Worm (Caenorhabditis elegans) whole organism, late embryonic: Measurements from ENCODE around the gene K09C6.8.
"Not testable (repeated sequence)": the region's sequence is repeated elsewhere in the genome, so short reads cannot be mapped to it uniquely, and the experiment has no call there.

Experiments used
- C38D4.7 ChIP-seq: fragments of 200-800 bp; sonication (Bioruptor generic); optimal IDR thresholded peaks from 2 replicates; lab custom pipeline; 2018; ENCODE audit warnings: mild to moderate bottlenecking, missing genetic modification characterization, moderate library complexity, missing compliant biosample characterization
- ama-1 ChIP-seq: fragments of 150-350 bp; optimal IDR thresholded peaks from 2 replicates; lab custom pipeline; 2014
- ceh-18 ChIP-seq: sonication (generic microtip); optimal IDR thresholded peaks from 2 replicates; lab custom pipeline; 2016; ENCODE audit warnings: missing genetic modification characterization, missing compliant biosample characterization
- che-1 ChIP-seq: sonication (generic microtip); optimal IDR thresholded peaks from 2 replicates; lab custom pipeline; 2016; ENCODE audit warnings: mild to moderate bottlenecking, missing genetic modification characterization, missing compliant biosample characterization
- dmd-4 ChIP-seq: sonication (generic microtip); optimal IDR thresholded peaks from 2 replicates; lab custom pipeline; 2016; ENCODE audit warnings: borderline replicate concordance, missing genetic modification characterization, missing compliant biosample characterization
- eyg-1 ChIP-seq: sonication (generic microtip); optimal IDR thresholded peaks from 2 replicates; lab custom pipeline; 2016; ENCODE audit warnings: missing genotype, missing genetic modification characterization, missing compliant biosample characterization
- lin-11 ChIP-seq: fragments of 200-800 bp; sonication (Bioruptor generic); optimal IDR thresholded peaks from 2 replicates; lab custom pipeline; 2018; ENCODE audit warnings: mild to moderate bottlenecking, missing genetic modification characterization, missing compliant biosample characterization
- pax-1 ChIP-seq: fragments of 150-350 bp; optimal IDR thresholded peaks from 2 replicates; lab custom pipeline; 2014; ENCODE audit warnings: missing biosample characterization, missing genetic modification characterization
- ref-2 ChIP-seq: sonication (generic microtip); optimal IDR thresholded peaks from 2 replicates; lab custom pipeline; 2016; ENCODE audit warnings: missing genetic modification characterization, missing compliant biosample characterization
- rnt-1 ChIP-seq: sonication (generic microtip); optimal IDR thresholded peaks from 2 replicates; lab custom pipeline; 2016; ENCODE audit warnings: missing genetic modification characterization, missing compliant biosample characterization
- unc-55 ChIP-seq: sonication (generic microtip); optimal IDR thresholded peaks from 2 replicates; lab custom pipeline; 2017; ENCODE audit warnings: missing biosample characterization, missing genetic modification reagents, missing genetic modification characterization

DNA sequence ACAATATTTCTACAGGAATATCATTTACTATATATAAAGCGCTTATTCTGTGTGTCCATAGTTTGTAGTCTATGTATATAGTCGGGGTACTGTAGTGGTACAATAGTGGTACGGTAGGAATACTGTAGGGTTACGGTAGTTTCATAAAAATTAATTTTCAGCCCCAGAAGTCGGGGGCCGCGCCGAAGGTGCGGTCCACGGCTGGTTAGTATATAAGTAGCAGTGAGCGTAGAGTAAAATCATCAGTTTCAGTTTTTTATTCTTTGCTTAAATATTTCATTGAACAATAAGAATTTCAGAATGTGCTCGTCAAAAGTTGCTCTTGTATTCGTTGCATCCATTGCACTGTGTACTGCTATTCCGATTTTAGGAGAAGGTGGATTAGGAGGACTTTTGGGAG is 47.8 kb upstream of the K09C6.8 start, which contains the start of gene srlf-22:
- not testable (repeated sequence) for TF ChIP-seq ref-2; ceh-18; eyg-1 (tag; lab: Kevin White, UChicago); che-1 (tag; lab: Kevin White, UChicago); unc-55; pax-1; dmd-4 (tag; lab: Kevin White, UChicago); ama-1 (lab: Kevin White, UChicago); rnt-1 (tag; lab: Kevin White, UChicago); C38D4.7 (GFP tag; lab: Kevin White, UChicago); lin-11 (tag; lab: Kevin White, UChicago)
